Fruit fly (Drosophila melanogaster): ENCODE results near the gene CG42564.

CG42564 gene

DNA sequence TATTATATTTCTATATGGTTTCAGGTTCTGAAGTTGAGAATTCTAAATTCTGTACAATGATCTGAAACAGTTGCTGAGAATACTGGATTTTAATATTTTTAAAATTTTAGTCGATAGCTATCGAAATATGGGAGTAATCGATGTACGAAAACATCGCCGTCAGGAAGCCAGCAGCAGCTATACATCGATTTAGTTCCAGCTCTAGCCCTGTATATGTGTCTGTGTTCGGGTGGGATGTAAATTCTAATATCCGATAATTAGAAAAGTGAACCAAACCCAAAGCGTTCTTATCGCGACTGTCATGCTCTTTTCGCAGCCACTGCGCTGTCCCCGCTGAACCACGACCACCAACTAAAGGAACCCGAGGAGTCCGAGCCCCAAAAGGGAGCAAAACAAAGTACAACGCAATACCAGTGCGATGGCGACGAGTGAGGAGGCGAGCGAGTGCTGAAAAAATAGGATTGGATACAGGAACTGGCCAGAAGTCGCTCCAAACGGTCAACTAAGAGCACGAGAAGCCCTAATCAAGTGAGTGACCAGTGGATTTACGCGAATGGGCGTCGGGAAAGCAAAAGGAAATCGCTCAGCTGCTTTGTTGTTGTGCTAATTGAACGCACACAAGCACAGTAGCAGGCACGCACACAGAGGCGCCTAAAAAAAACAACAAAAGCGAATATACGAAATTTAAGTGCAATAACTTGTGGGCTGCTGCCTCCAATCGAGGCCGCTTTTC, 8.6 kb downstream of the CG42564 start, which contains the start of gene gzl (continued):
- TF ChIP-seq Nf-YB (GFP tag; optimal IDR thresholded peaks at IDR 0.05) = no peak
- TF ChIP-seq slp2 (GFP tag; optimal IDR thresholded peaks at IDR 0.05) = no peak
- TF ChIP-seq CG2120 (GFP tag; optimal IDR thresholded peaks at IDR 0.05) = peak; percentile 34
- no peak for TF ChIP-seq Dfd (GFP tag; optimal IDR thresholded peaks at IDR 0.05)
- no peak for TF ChIP-seq yki (optimal IDR thresholded peaks at IDR 0.05)
- no peak for TF ChIP-seq CG33557 (GFP tag; optimal IDR thresholded peaks at IDR 0.05)
- no peak for TF ChIP-seq CG6683 (GFP tag; optimal IDR thresholded peaks at IDR 0.05)
- no peak for TF ChIP-seq CG3847 (GFP tag; IDR thresholded peaks at IDR 0.05)
- TF ChIP-seq Fer1 (GFP tag; optimal IDR thresholded peaks at IDR 0.05) = no peak
- no peak for TF ChIP-seq maf-S (GFP tag; optimal IDR thresholded peaks at IDR 0.05)
- peak; percentile 97 for TF ChIP-seq tna (GFP tag; IDR thresholded peaks at IDR 0.05; ENCODE audit: partially characterized antibody)
- TF ChIP-seq pzg (GFP tag; optimal IDR thresholded peaks at IDR 0.05) = peak; percentile 77
- TF ChIP-seq CG17359 (tag; optimal IDR thresholded peaks at IDR 0.05) = no peak
- TF ChIP-seq Atf3 (GFP tag; optimal IDR thresholded peaks at IDR 0.05) = no peak
- TF ChIP-seq E2f2 (GFP tag; IDR thresholded peaks at IDR 0.05) = peak; percentile 70
- TF ChIP-seq sob (GFP tag; IDR thresholded peaks at IDR 0.05) = peak; percentile 29; the same call in 1 of the 2 replicates
- peak; percentile 31 for TF ChIP-seq dm (GFP tag; optimal IDR thresholded peaks at IDR 0.05)
- TF ChIP-seq wek (GFP tag; optimal IDR thresholded peaks at IDR 0.05) = no peak
- no peak for TF ChIP-seq CG15601 (tag; optimal IDR thresholded peaks at IDR 0.05)
- TF ChIP-seq Dip3 (GFP tag; optimal IDR thresholded peaks at IDR 0.05) = no peak
- no peak for TF ChIP-seq sr (GFP tag; IDR thresholded peaks at IDR 0.05)
- no peak for TF ChIP-seq CG2875 (GFP tag; optimal IDR thresholded peaks at IDR 0.05)
- no peak for TF ChIP-seq ind (GFP tag; optimal IDR thresholded peaks at IDR 0.05)
- TF ChIP-seq CTCF (GFP tag; optimal IDR thresholded peaks at IDR 0.05) = no peak
- TF ChIP-seq CG33213 (GFP tag; optimal IDR thresholded peaks at IDR 0.05) = no peak
- no peak for TF ChIP-seq Bteb2 (GFP tag; optimal IDR thresholded peaks at IDR 0.05)
- peak; percentile 96 for TF ChIP-seq HLH4C (GFP tag; IDR thresholded peaks at IDR 0.05; ENCODE audit: partially characterized antibody)
- no peak for TF ChIP-seq PHDP (tag; optimal IDR thresholded peaks at IDR 0.05)
- no peak for TF ChIP-seq CG15514 (GFP tag; optimal IDR thresholded peaks at IDR 0.05)
- peak; percentile 97 for TF ChIP-seq CG42726 (GFP tag; IDR thresholded peaks at IDR 0.05; ENCODE audit: partially characterized antibody)
- TF ChIP-seq HHEX (GFP tag; optimal IDR thresholded peaks at IDR 0.05) = no peak
- no peak for TF ChIP-seq gsb (GFP tag; IDR thresholded peaks at IDR 0.05)
- TF ChIP-seq Atf6 (GFP tag; IDR thresholded peaks at IDR 0.05) = no peak
- no peak for TF ChIP-seq D19A (tag; optimal IDR thresholded peaks at IDR 0.05)
- peak; percentile 72 for TF ChIP-seq YL-1 (GFP tag; optimal IDR thresholded peaks at IDR 0.05)
- TF ChIP-seq pan (optimal IDR thresholded peaks at IDR 0.05) = no peak
- no peak for TF ChIP-seq pan (GFP tag; optimal IDR thresholded peaks at IDR 0.05 in 1 of 2, IDR thresholded peaks at IDR 0.05 in 1 of 2)
- no peak for TF ChIP-seq ranshi (GFP tag; IDR thresholded peaks at IDR 0.05)
- TF ChIP-seq Drgx (GFP tag; IDR thresholded peaks at IDR 0.05) = no peak
- no peak for TF ChIP-seq nerfin-1 (tag; optimal IDR thresholded peaks at IDR 0.05)
- no peak for TF ChIP-seq E2f1 (GFP tag; IDR thresholded peaks at IDR 0.05)
- no peak for TF ChIP-seq CG4282 (GFP tag; optimal IDR thresholded peaks at IDR 0.05)
- no peak for TF ChIP-seq crc (GFP tag; optimal IDR thresholded peaks at IDR 0.05)
- no peak for TF ChIP-seq CG15073 (GFP tag; optimal IDR thresholded peaks at IDR 0.05)
- no peak for TF ChIP-seq Sox102F (GFP tag; optimal IDR thresholded peaks at IDR 0.05)
- TF ChIP-seq pho (GFP tag; optimal IDR thresholded peaks at IDR 0.05) = peak; percentile 9
- no peak for TF ChIP-seq seq (GFP tag; IDR thresholded peaks at IDR 0.05)
- TF ChIP-seq CG14965 (GFP tag; optimal IDR thresholded peaks at IDR 0.05; ENCODE audit: borderline replicate concordance) = no peak
- no peak for TF ChIP-seq CG31224 (GFP tag; IDR thresholded peaks at IDR 0.05)
- TF ChIP-seq CHES-1-like (GFP tag; optimal IDR thresholded peaks at IDR 0.05) = peak; percentile 42
- TF ChIP-seq CG17328 (GFP tag; IDR thresholded peaks at IDR 0.05) = no peak
- no peak for TF ChIP-seq Chrac-16 (GFP tag; optimal IDR thresholded peaks at IDR 0.05)

All from whole organism, embryonic.